Fruit fly (Drosophila melanogaster): ENCODE results near the gene Naglu.
A peak's percentile ranks its signal among the peaks of the same experiment; 100 is the strongest.

Gene Naglu

dm6 chr2L:8374235-8374634, 37.4 kb downstream of the Naglu start, which contains the start of gene Wdr82 (continued):
- TF ChIP-seq pzg (GFP tag; optimal IDR thresholded peaks at IDR 0.05) (peak; percentile 65), CG17829 (tag; optimal IDR thresholded peaks at IDR 0.05) (peak; percentile 31), CG11504 (tag; optimal IDR thresholded peaks at IDR 0.05) (peak; percentile 77), CG14965 (GFP tag; optimal IDR thresholded peaks at IDR 0.05; ENCODE audit: borderline replicate concordance) (no peak), CG15269 (tag; optimal IDR thresholded peaks at IDR 0.05) (no peak), Dref (GFP tag; IDR thresholded peaks at IDR 0.05) (peak; percentile 85), CG3407 (GFP tag; optimal IDR thresholded peaks at IDR 0.05) (no peak), lbe (GFP tag; optimal IDR thresholded peaks at IDR 0.05) (no peak), CG16863 (GFP tag; optimal IDR thresholded peaks at IDR 0.05) (no peak), croc (GFP tag; conservative IDR thresholded peaks at IDR 0.05) (no peak), hbn (GFP tag; IDR thresholded peaks at IDR 0.05; ENCODE audit: partially characterized antibody) (peak; percentile 61), fd102C (GFP tag; optimal IDR thresholded peaks at IDR 0.05) (no peak), Bgb (GFP tag; IDR thresholded peaks at IDR 0.05; ENCODE audit: partially characterized antibody) (peak; percentile 68; the same call in 1 of the 2 replicates), CG2129 (GFP tag; IDR thresholded peaks at IDR 0.05; ENCODE audit: partially characterized antibody) (peak; percentile 55; the same call in 1 of the 2 replicates), Sox100B (GFP tag; optimal IDR thresholded peaks at IDR 0.05) (no peak), vnd (GFP tag; IDR thresholded peaks at IDR 0.05; ENCODE audit: partially characterized antibody) (peak; percentile 65), CG14860 (GFP tag; IDR thresholded peaks at IDR 0.05; ENCODE audit: partially characterized antibody) (peak; percentile 62), rib (GFP tag; IDR thresholded peaks at IDR 0.05) (no peak), CG14710 (tag; optimal IDR thresholded peaks at IDR 0.05) (peak; percentile 28), Doc2 (GFP tag; IDR thresholded peaks at IDR 0.05) (no peak), ato (GFP tag; IDR thresholded peaks at IDR 0.05; ENCODE audit: partially characterized antibody) (peak; percentile 83), CG15601 (tag; optimal IDR thresholded peaks at IDR 0.05) (no peak), knrl (GFP tag; IDR thresholded peaks at IDR 0.05; ENCODE audit: partially characterized antibody) (peak; percentile 55; the same call in 2 of the 3 replicates), TFAM (GFP tag; optimal IDR thresholded peaks at IDR 0.05) (no peak), CG8290 (GFP tag; optimal IDR thresholded peaks at IDR 0.05) (no peak), CG8290 (tag; optimal IDR thresholded peaks at IDR 0.05) (peak in 1 of 2 experiments; percentile 10), Dll (GFP tag; IDR thresholded peaks at IDR 0.05; ENCODE audit: partially characterized antibody) (peak; percentile 77), bbx (GFP tag; IDR thresholded peaks at IDR 0.05; ENCODE audit: partially characterized antibody) (peak; percentile 87), amos (GFP tag; IDR thresholded peaks at IDR 0.05; ENCODE audit: partially characterized antibody) (peak; percentile 77), HLH4C (GFP tag; IDR thresholded peaks at IDR 0.05; ENCODE audit: partially characterized antibody) (peak; percentile 84), ttk (GFP tag; IDR thresholded peaks at IDR 0.05) (no peak), CG7786 (GFP tag; optimal IDR thresholded peaks at IDR 0.05) (no peak), crp (GFP tag; optimal IDR thresholded peaks at IDR 0.05) (peak in 1 of 2 experiments; percentile 8), toy (GFP tag; IDR thresholded peaks at IDR 0.05) (no peak), pnt (GFP tag; optimal IDR thresholded peaks at IDR 0.05) (no peak), CG30403 (GFP tag; optimal IDR thresholded peaks at IDR 0.05) (no peak), CG10267 (tag; optimal IDR thresholded peaks at IDR 0.05) (peak; percentile 22), chinmo (GFP tag; IDR thresholded peaks at IDR 0.05; ENCODE audit: partially characterized antibody) (peak; percentile 83), CG34224 (GFP tag; IDR thresholded peaks at IDR 0.05; ENCODE audit: partially characterized antibody) (peak; percentile 93), Hey (tag; optimal IDR thresholded peaks at IDR 0.05) (no peak), CTCF (GFP tag; optimal IDR thresholded peaks at IDR 0.05) (no peak), Hsf (GFP tag; optimal IDR thresholded peaks at IDR 0.05) (no peak), bigmax (GFP tag; optimal IDR thresholded peaks at IDR 0.05) (no peak), MESR4 (GFP tag; optimal IDR thresholded peaks at IDR 0.05) (peak; percentile 71), unc-4 (GFP tag; IDR thresholded peaks at IDR 0.05; ENCODE audit: partially characterized antibody) (peak; percentile 76)

Data from whole organism, embryonic.